Comparison of ENCODE assay signal across 1 fruit fly cellular context in the genomic region with DNA sequence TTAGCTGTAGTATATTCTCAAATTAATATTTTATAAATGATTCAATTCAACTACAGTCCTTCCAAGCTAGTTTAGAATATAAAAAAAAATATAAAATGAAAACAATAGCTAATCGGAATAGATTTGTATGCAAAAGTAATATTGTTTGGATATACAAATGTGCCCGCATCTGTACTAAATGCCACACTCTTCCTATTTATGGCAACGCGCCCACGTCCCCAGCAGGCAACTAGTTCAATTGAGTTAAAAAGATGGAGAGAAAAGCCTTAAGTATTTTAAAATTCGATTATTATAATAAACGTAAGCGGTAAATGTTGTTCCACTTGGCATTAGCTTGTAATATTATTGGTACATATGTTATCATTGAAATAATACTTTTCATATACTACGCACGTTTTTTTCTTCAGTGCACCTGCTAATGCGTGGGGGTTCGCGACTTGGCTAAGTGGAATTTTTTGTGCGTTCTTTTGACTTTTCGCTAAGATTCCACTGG.
A peak's percentile ranks its signal among the peaks of the same experiment; 100 is the strongest.
TF ChIP-seq lines count a peak whose summit lies in the region.

No protein-coding gene starts in this region.

TF ChIP-seq in whole organism, embryonic, 481 proteins besides CTCF, POLR2A, EP300 and RAD21 (continued from another document and continues in another):
- peak; percentile 60; the same call in 1 of the 2 replicates for TF ChIP-seq CG32532 (GFP tag; IDR thresholded peaks at IDR 0.05; lab: Robert Waterston, UW)
- peak; percentile 1 for TF ChIP-seq HmgZ (tag; optimal IDR thresholded peaks at IDR 0.05; lab: Kevin White, UChicago)
- TF ChIP-seq CG8359 (GFP tag; optimal IDR thresholded peaks at IDR 0.05; lab: Kevin White, UChicago; ENCODE audit: borderline replicate concordance), result no peak
- TF ChIP-seq CG43689 (GFP tag; IDR thresholded peaks at IDR 0.05; lab: Robert Waterston, UW), result peak; percentile 40; the same call in 1 of the 2 replicates
- no peak for TF ChIP-seq CG3838 (GFP tag; optimal IDR thresholded peaks at IDR 0.05; lab: Kevin White, UChicago)
- TF ChIP-seq CG10209 (GFP tag; optimal IDR thresholded peaks at IDR 0.05; lab: Kevin White, UChicago), result peak; percentile 52
- no peak for TF ChIP-seq YL-1 (GFP tag; optimal IDR thresholded peaks at IDR 0.05; lab: Kevin White, UChicago)
- TF ChIP-seq CG17328 (GFP tag; IDR thresholded peaks at IDR 0.05; lab: Robert Waterston, UW), result peak; percentile 37; the same call in 1 of the 2 replicates
- TF ChIP-seq lilli (GFP tag; optimal IDR thresholded peaks at IDR 0.05; lab: Kevin White, UChicago), result peak; percentile 76
- no peak for TF ChIP-seq Six4 (GFP tag; optimal IDR thresholded peaks at IDR 0.05; lab: Kevin White, UChicago)
- peak; percentile 46 for TF ChIP-seq HLH3B (GFP tag; IDR thresholded peaks at IDR 0.05; lab: Robert Waterston, UW)
- peak; percentile 8 for TF ChIP-seq Myb (GFP tag; optimal IDR thresholded peaks at IDR 0.05; lab: Kevin White, UChicago)
- peak; percentile 49 for TF ChIP-seq CG6254 (GFP tag; optimal IDR thresholded peaks at IDR 0.05; lab: Kevin White, UChicago)
- TF ChIP-seq CG42726 (GFP tag; IDR thresholded peaks at IDR 0.05; lab: Robert Waterston, UW; ENCODE audit: partially characterized antibody), result no peak
- no peak for TF ChIP-seq pita (GFP tag; optimal IDR thresholded peaks at IDR 0.05; lab: Kevin White, UChicago)
- no peak for TF ChIP-seq tna (GFP tag; IDR thresholded peaks at IDR 0.05; lab: Robert Waterston, UW; ENCODE audit: partially characterized antibody)
- 0 out of 3 replicates have a peak, but pooled peaks have one; percentile 48 for TF ChIP-seq ase (GFP tag; IDR thresholded peaks at IDR 0.05; lab: Robert Waterston, UW)
- TF ChIP-seq CG13296 (GFP tag; optimal IDR thresholded peaks at IDR 0.05; lab: Kevin White, UChicago), result peak; percentile 21
- TF ChIP-seq CG5245 (GFP tag; optimal IDR thresholded peaks at IDR 0.05; lab: Kevin White, UChicago), result no peak
- no peak for TF ChIP-seq CG4328 (GFP tag; optimal IDR thresholded peaks at IDR 0.05; lab: Kevin White, UChicago)
- peak; percentile 85 for TF ChIP-seq CG30403 (GFP tag; optimal IDR thresholded peaks at IDR 0.05; lab: Kevin White, UChicago)
- no peak for TF ChIP-seq jumu (GFP tag; optimal IDR thresholded peaks at IDR 0.05; lab: Kevin White, UChicago)
- TF ChIP-seq CG6683 (GFP tag; optimal IDR thresholded peaks at IDR 0.05; lab: Kevin White, UChicago), result no peak
- TF ChIP-seq Atf-2 (GFP tag; optimal IDR thresholded peaks at IDR 0.05; lab: Kevin White, UChicago), result peak; percentile 22
- 0 out of 2 replicates have a peak, but pooled peaks have one; percentile 44 for TF ChIP-seq Awh (GFP tag; IDR thresholded peaks at IDR 0.05; lab: Robert Waterston, UW)
- no peak for TF ChIP-seq CG7987 (GFP tag; optimal IDR thresholded peaks at IDR 0.05; lab: Kevin White, UChicago)
- peak; percentile 64 for TF ChIP-seq Vsx1 (GFP tag; optimal IDR thresholded peaks at IDR 0.05; lab: Kevin White, UChicago)
- peak; percentile 18 for TF ChIP-seq twi (tag; optimal IDR thresholded peaks at IDR 0.05; lab: Kevin White, UChicago)
- peak; percentile 30; the same call in 1 of the 2 replicates for TF ChIP-seq stc (GFP tag; IDR thresholded peaks at IDR 0.05; lab: Robert Waterston, UW)
- no peak for TF ChIP-seq CG12236 (GFP tag; optimal IDR thresholded peaks at IDR 0.05; lab: Kevin White, UChicago)
- TF ChIP-seq MTF-1 (GFP tag; optimal IDR thresholded peaks at IDR 0.05; lab: Kevin White, UChicago; ENCODE audit: borderline replicate concordance), result no peak
- TF ChIP-seq CG17612 (GFP tag; IDR thresholded peaks at IDR 0.05; lab: Robert Waterston, UW), result no peak
- no peak for TF ChIP-seq CG10543 (GFP tag; optimal IDR thresholded peaks at IDR 0.05; lab: Kevin White, UChicago)
- no peak for TF ChIP-seq Doc2 (GFP tag; IDR thresholded peaks at IDR 0.05; lab: Robert Waterston, UW)
- no peak for TF ChIP-seq CG11398 (GFP tag; optimal IDR thresholded peaks at IDR 0.05; lab: Kevin White, UChicago)
- peak; percentile 54 for TF ChIP-seq NfI (GFP tag; optimal IDR thresholded peaks at IDR 0.05; lab: Kevin White, UChicago)
- peak; percentile 28; the same call in 1 of the 2 replicates for TF ChIP-seq CG9215 (GFP tag; IDR thresholded peaks at IDR 0.05; lab: Robert Waterston, UW)
- peak; percentile 77 for TF ChIP-seq CG4424 (GFP tag; optimal IDR thresholded peaks at IDR 0.05; lab: Kevin White, UChicago)
- TF ChIP-seq gt (GFP tag; IDR thresholded peaks at IDR 0.05; lab: Robert Waterston, UW), result no peak
- TF ChIP-seq CG1603 (tag; optimal IDR thresholded peaks at IDR 0.05; lab: Kevin White, UChicago), result peak; percentile 56
- no peak for TF ChIP-seq CG15073 (GFP tag; optimal IDR thresholded peaks at IDR 0.05; lab: Kevin White, UChicago)
- TF ChIP-seq B-H2 (GFP tag; optimal IDR thresholded peaks at IDR 0.05; lab: Kevin White, UChicago), result no peak
- peak; percentile 52 for TF ChIP-seq CG14710 (tag; optimal IDR thresholded peaks at IDR 0.05; lab: Kevin White, UChicago)
- peak; percentile 9; the same call in 1 of the 3 replicates for TF ChIP-seq CG14050 (GFP tag; IDR thresholded peaks at IDR 0.05; lab: Robert Waterston, UW)
- TF ChIP-seq ham (GFP tag; IDR thresholded peaks at IDR 0.05; lab: Robert Waterston, UW), result no peak
- no peak for TF ChIP-seq Neu2 (GFP tag; optimal IDR thresholded peaks at IDR 0.05; lab: Kevin White, UChicago; ENCODE audit: borderline replicate concordance)
- TF ChIP-seq bbx (GFP tag; IDR thresholded peaks at IDR 0.05; lab: Robert Waterston, UW; ENCODE audit: partially characterized antibody), result no peak
- no peak for TF ChIP-seq knrl (GFP tag; IDR thresholded peaks at IDR 0.05; lab: Robert Waterston, UW; ENCODE audit: partially characterized antibody)
- no peak for TF ChIP-seq CG7745 (tag; optimal IDR thresholded peaks at IDR 0.05; lab: Kevin White, UChicago)
- TF ChIP-seq B-H1 (GFP tag; IDR thresholded peaks at IDR 0.05; lab: Robert Waterston, UW), result no peak; the same call in 1 of the 3 replicates
- no peak for TF ChIP-seq prd (optimal IDR thresholded peaks at IDR 0.05; lab: Kevin White, UChicago)
- peak; percentile 52; the same call in 2 of the 3 replicates for TF ChIP-seq prd (GFP tag; IDR thresholded peaks at IDR 0.05; lab: Robert Waterston, UW)
- peak; percentile 42; the same call in 1 of the 2 replicates for TF ChIP-seq sens-2 (GFP tag; IDR thresholded peaks at IDR 0.05; lab: Robert Waterston, UW)
- no peak for TF ChIP-seq CG17912 (GFP tag; optimal IDR thresholded peaks at IDR 0.05; lab: Kevin White, UChicago)
- no peak for TF ChIP-seq fd64A (GFP tag; optimal IDR thresholded peaks at IDR 0.05; lab: Kevin White, UChicago)
- TF ChIP-seq slou (GFP tag; optimal IDR thresholded peaks at IDR 0.05; lab: Kevin White, UChicago), result peak; percentile 14
- TF ChIP-seq peb (GFP tag; IDR thresholded peaks at IDR 0.05; lab: Robert Waterston, UW), result peak; percentile 35; the same call in 1 of the 2 replicates
- no peak for TF ChIP-seq maf-S (GFP tag; optimal IDR thresholded peaks at IDR 0.05; lab: Kevin White, UChicago)
- TF ChIP-seq Mad (GFP tag; optimal IDR thresholded peaks at IDR 0.05; lab: Kevin White, UChicago), result no peak
- TF ChIP-seq CG17361 (GFP tag; IDR thresholded peaks at IDR 0.05; lab: Robert Waterston, UW), result peak; percentile 84
- peak; percentile 75 for TF ChIP-seq ATbp (GFP tag; optimal IDR thresholded peaks at IDR 0.05; lab: Kevin White, UChicago)
- no peak for TF ChIP-seq CG14860 (GFP tag; IDR thresholded peaks at IDR 0.05; lab: Robert Waterston, UW; ENCODE audit: partially characterized antibody)
- peak; percentile 25 for TF ChIP-seq CG5180 (GFP tag; optimal IDR thresholded peaks at IDR 0.05; lab: Kevin White, UChicago)
- peak; percentile 40 for TF ChIP-seq Nf-YB (GFP tag; optimal IDR thresholded peaks at IDR 0.05; lab: Kevin White, UChicago)
- peak; percentile 49; the same call in 2 of the 3 replicates for TF ChIP-seq CG34422 (GFP tag; IDR thresholded peaks at IDR 0.05; lab: Robert Waterston, UW)
- TF ChIP-seq CG16779 (GFP tag; IDR thresholded peaks at IDR 0.05; lab: Robert Waterston, UW), result peak; percentile 24; the same call in 1 of the 2 replicates
- TF ChIP-seq CG4730 (GFP tag; IDR thresholded peaks at IDR 0.05; lab: Robert Waterston, UW), result peak; percentile 19; the same call in 1 of the 2 replicates
- no peak for TF ChIP-seq lbe (GFP tag; optimal IDR thresholded peaks at IDR 0.05; lab: Kevin White, UChicago)
- TF ChIP-seq tap (tag; optimal IDR thresholded peaks at IDR 0.05; lab: Kevin White, UChicago), result peak; percentile 32
- no peak for TF ChIP-seq Poxn (GFP tag; IDR thresholded peaks at IDR 0.05; lab: Robert Waterston, UW)
- TF ChIP-seq cad (GFP tag; optimal IDR thresholded peaks at IDR 0.05; lab: Kevin White, UChicago), result no peak
- peak; percentile 66 for TF ChIP-seq CG18619 (GFP tag; optimal IDR thresholded peaks at IDR 0.05; lab: Kevin White, UChicago)
- TF ChIP-seq CG2712 (tag; optimal IDR thresholded peaks at IDR 0.05; lab: Kevin White, UChicago), result peak; percentile 78
- no peak for TF ChIP-seq usp (GFP tag; optimal IDR thresholded peaks at IDR 0.05; lab: Kevin White, UChicago)
- no peak for TF ChIP-seq hth (optimal IDR thresholded peaks at IDR 0.05; lab: Kevin White, UChicago)
- TF ChIP-seq CG30020 (tag; optimal IDR thresholded peaks at IDR 0.05; lab: Kevin White, UChicago), result no peak
- peak; percentile 45 for TF ChIP-seq ttk (GFP tag; IDR thresholded peaks at IDR 0.05; lab: Robert Waterston, UW)
- peak; percentile 81 for TF ChIP-seq NFAT (GFP tag; IDR thresholded peaks at IDR 0.05; lab: Robert Waterston, UW)
- TF ChIP-seq CG30431 (GFP tag; optimal IDR thresholded peaks at IDR 0.05; lab: Kevin White, UChicago), result peak; percentile 51
- TF ChIP-seq CG3726 (GFP tag; IDR thresholded peaks at IDR 0.05; lab: Robert Waterston, UW), result 0 out of 3 replicates have a peak, but pooled peaks have one; percentile 4
- TF ChIP-seq tin (GFP tag; optimal IDR thresholded peaks at IDR 0.05; lab: Kevin White, UChicago), result peak; percentile 57
- peak; percentile 57 for TF ChIP-seq CG6689 (GFP tag; IDR thresholded peaks at IDR 0.05; lab: Robert Waterston, UW)
- peak; percentile 73 for TF ChIP-seq az2 (GFP tag; optimal IDR thresholded peaks at IDR 0.05; lab: Kevin White, UChicago)
- no peak for TF ChIP-seq CG5953 (GFP tag; IDR thresholded peaks at IDR 0.05; lab: Robert Waterston, UW)
- peak; percentile 41 for TF ChIP-seq chn (GFP tag; optimal IDR thresholded peaks at IDR 0.05; lab: Kevin White, UChicago)
- TF ChIP-seq inv (GFP tag; IDR thresholded peaks at IDR 0.05; lab: Robert Waterston, UW; ENCODE audit: partially characterized antibody), result no peak
- TF ChIP-seq vfl (GFP tag; optimal IDR thresholded peaks at IDR 0.05; lab: Kevin White, UChicago), result no peak
- peak; percentile 58 for TF ChIP-seq CG3407 (GFP tag; optimal IDR thresholded peaks at IDR 0.05; lab: Kevin White, UChicago)
- TF ChIP-seq Xrp1 (GFP tag; IDR thresholded peaks at IDR 0.05; lab: Robert Waterston, UW), result peak; percentile 53; the same call in 1 of the 2 replicates
- no peak; the same call in 2 of the 3 replicates for TF ChIP-seq ken (GFP tag; IDR thresholded peaks at IDR 0.05; lab: Robert Waterston, UW)
- peak; percentile 76 for TF ChIP-seq CG13424 (tag; optimal IDR thresholded peaks at IDR 0.05; lab: Kevin White, UChicago)
- no peak for TF ChIP-seq so (GFP tag; IDR thresholded peaks at IDR 0.05; lab: Robert Waterston, UW)
- TF ChIP-seq pho (GFP tag; optimal IDR thresholded peaks at IDR 0.05; lab: Kevin White, UChicago), result peak; percentile 23
- peak; percentile 52 for TF ChIP-seq CG10462 (GFP tag; optimal IDR thresholded peaks at IDR 0.05; lab: Kevin White, UChicago)
- TF ChIP-seq sob (GFP tag; IDR thresholded peaks at IDR 0.05; lab: Robert Waterston, UW), result 0 out of 2 replicates have a peak, but pooled peaks have one; percentile 26
- TF ChIP-seq ranshi (GFP tag; IDR thresholded peaks at IDR 0.05; lab: Robert Waterston, UW), result no peak
- TF ChIP-seq fu2 (GFP tag; optimal IDR thresholded peaks at IDR 0.05; lab: Kevin White, UChicago), result no peak
- TF ChIP-seq zfh2 (GFP tag; optimal IDR thresholded peaks at IDR 0.05; lab: Kevin White, UChicago), result peak; percentile 49
- TF ChIP-seq Ravus (GFP tag; IDR thresholded peaks at IDR 0.05; lab: Robert Waterston, UW), result no peak; the same call in 1 of the 2 replicates
- TF ChIP-seq C15 (GFP tag; IDR thresholded peaks at IDR 0.05; lab: Robert Waterston, UW), result no peak
- TF ChIP-seq wek (GFP tag; optimal IDR thresholded peaks at IDR 0.05; lab: Kevin White, UChicago), result no peak
- TF ChIP-seq NK7.1 (GFP tag; optimal IDR thresholded peaks at IDR 0.05; lab: Kevin White, UChicago), result no peak
- TF ChIP-seq gce (GFP tag; IDR thresholded peaks at IDR 0.05; lab: Robert Waterston, UW), result no peak; the same call in 2 of the 3 replicates
- peak; percentile 58 for TF ChIP-seq D19A (tag; optimal IDR thresholded peaks at IDR 0.05; lab: Kevin White, UChicago)
- no peak for TF ChIP-seq H15 (GFP tag; IDR thresholded peaks at IDR 0.05; lab: Robert Waterston, UW)
- TF ChIP-seq Dek (tag; optimal IDR thresholded peaks at IDR 0.05; lab: Kevin White, UChicago), result peak; percentile 37
- TF ChIP-seq CG9609 (GFP tag; optimal IDR thresholded peaks at IDR 0.05; lab: Kevin White, UChicago), result no peak
- TF ChIP-seq CG4707 (GFP tag; optimal IDR thresholded peaks at IDR 0.05; lab: Kevin White, UChicago), result no peak
- no peak for TF ChIP-seq CG3065 (GFP tag; optimal IDR thresholded peaks at IDR 0.05; lab: Kevin White, UChicago)
- peak; percentile 61 for TF ChIP-seq CG10431 (GFP tag; optimal IDR thresholded peaks at IDR 0.05; lab: Kevin White, UChicago)
- no peak for TF ChIP-seq CG33557 (GFP tag; optimal IDR thresholded peaks at IDR 0.05; lab: Kevin White, UChicago)
- TF ChIP-seq fd3F (GFP tag; optimal IDR thresholded peaks at IDR 0.05; lab: Kevin White, UChicago), result peak; percentile 35
- no peak for TF ChIP-seq rib (GFP tag; IDR thresholded peaks at IDR 0.05; lab: Robert Waterston, UW)
- no peak for TF ChIP-seq pfk (GFP tag; optimal IDR thresholded peaks at IDR 0.05; lab: Kevin White, UChicago)
- no peak for TF ChIP-seq CG13287 (GFP tag; IDR thresholded peaks at IDR 0.05; lab: Robert Waterston, UW; ENCODE audit: partially characterized antibody)
- TF ChIP-seq Usf (GFP tag; optimal IDR thresholded peaks at IDR 0.05; lab: Kevin White, UChicago), result peak; percentile 55
- peak; percentile 19 for TF ChIP-seq HLH54F (GFP tag; optimal IDR thresholded peaks at IDR 0.05; lab: Kevin White, UChicago)
- peak; percentile 80 for TF ChIP-seq CG15269 (tag; optimal IDR thresholded peaks at IDR 0.05; lab: Kevin White, UChicago)
- peak; percentile 39 for TF ChIP-seq HHEX (GFP tag; optimal IDR thresholded peaks at IDR 0.05; lab: Kevin White, UChicago)
- TF ChIP-seq CG10267 (tag; optimal IDR thresholded peaks at IDR 0.05; lab: Kevin White, UChicago), result peak; percentile 58
- no peak for TF ChIP-seq z (GFP tag; IDR thresholded peaks at IDR 0.05; lab: Robert Waterston, UW)
- 0 out of 3 replicates have a peak, but pooled peaks have one; percentile 19 for TF ChIP-seq CG6175 (GFP tag; IDR thresholded peaks at IDR 0.05; lab: Robert Waterston, UW)
- peak; percentile 40 for TF ChIP-seq CG1233 (GFP tag; optimal IDR thresholded peaks at IDR 0.05; lab: Kevin White, UChicago)
